Fruit fly (Drosophila melanogaster): ENCODE data around the gene Ho.

The Ho gene

dm6 chr3R:11661712-11662111 is 17.8 kb upstream of the Ho start (continued):
- TF ChIP-seq H2.0 (GFP tag; IDR thresholded peaks at IDR 0.05) (peak; percentile 8; the same call in 1 of the 2 replicates), ham (GFP tag; IDR thresholded peaks at IDR 0.05) (no peak), sqz (GFP tag; optimal IDR thresholded peaks at IDR 0.05) (peak; percentile 3), CG15479 (GFP tag; optimal IDR thresholded peaks at IDR 0.05) (no peak), chif (GFP tag; optimal IDR thresholded peaks at IDR 0.05) (peak in 1 of 2 experiments; percentile 21), Dad (GFP tag; optimal IDR thresholded peaks at IDR 0.05) (no peak), CG6175 (GFP tag; IDR thresholded peaks at IDR 0.05) (no peak), Dek (tag; optimal IDR thresholded peaks at IDR 0.05) (peak; percentile 38), Rfx (GFP tag; IDR thresholded peaks at IDR 0.05) (peak; percentile 54), caup (GFP tag; optimal IDR thresholded peaks at IDR 0.05; ENCODE audit: severe bottlenecking) (peak; percentile 30), CG9876 (GFP tag; optimal IDR thresholded peaks at IDR 0.05) (no peak), CG8290 (GFP tag; optimal IDR thresholded peaks at IDR 0.05) (no peak), CG8290 (tag; optimal IDR thresholded peaks at IDR 0.05) (peak in 1 of 2 experiments; percentile 57), CG10654 (GFP tag; optimal IDR thresholded peaks at IDR 0.05) (peak; percentile 4), Atf6 (GFP tag; IDR thresholded peaks at IDR 0.05) (peak; percentile 60; the same call in 1 of the 2 replicates), Dip2 (GFP tag; IDR thresholded peaks at IDR 0.05) (no peak), bcd (GFP tag; optimal IDR thresholded peaks at IDR 0.05) (peak; percentile 12), dmrt11E (tag; optimal IDR thresholded peaks at IDR 0.05) (no peak), CG10209 (GFP tag; optimal IDR thresholded peaks at IDR 0.05) (peak; percentile 45), CG6254 (GFP tag; optimal IDR thresholded peaks at IDR 0.05) (peak; percentile 8), CG15601 (tag; optimal IDR thresholded peaks at IDR 0.05) (peak; percentile 22), CG4854 (GFP tag; optimal IDR thresholded peaks at IDR 0.05) (peak; percentile 8), E2f1 (GFP tag; IDR thresholded peaks at IDR 0.05) (peak; percentile 23; the same call in 1 of the 2 replicates), CG6683 (GFP tag; optimal IDR thresholded peaks at IDR 0.05) (peak; percentile 7), wdn (GFP tag; IDR thresholded peaks at IDR 0.05) (no peak), CG8089 (GFP tag; optimal IDR thresholded peaks at IDR 0.05) (no peak), sim (GFP tag; IDR thresholded peaks at IDR 0.05) (0 out of 2 replicates have a peak, but pooled peaks have one; percentile 9), peb (GFP tag; IDR thresholded peaks at IDR 0.05) (no peak), CG13296 (GFP tag; optimal IDR thresholded peaks at IDR 0.05) (peak; percentile 51), CG17385 (GFP tag; optimal IDR thresholded peaks at IDR 0.05) (peak; percentile 50), bab2 (GFP tag; optimal IDR thresholded peaks at IDR 0.05) (no peak), vnd (GFP tag; IDR thresholded peaks at IDR 0.05; ENCODE audit: partially characterized antibody) (no peak), kah (GFP tag; optimal IDR thresholded peaks at IDR 0.05) (peak; percentile 56), sob (GFP tag; IDR thresholded peaks at IDR 0.05) (peak; percentile 58; the same call in 1 of the 2 replicates), Gsc (GFP tag; IDR thresholded peaks at IDR 0.05) (no peak), az2 (GFP tag; optimal IDR thresholded peaks at IDR 0.05) (peak; percentile 27), Awh (GFP tag; IDR thresholded peaks at IDR 0.05) (peak; percentile 60; the same call in 1 of the 2 replicates), CG10565 (GFP tag; optimal IDR thresholded peaks at IDR 0.05) (no peak), CG12219 (GFP tag; optimal IDR thresholded peaks at IDR 0.05) (peak; percentile 57), tgo (GFP tag; IDR thresholded peaks at IDR 0.05) (peak; percentile 44; the same call in 1 of the 3 replicates), pfk (GFP tag; optimal IDR thresholded peaks at IDR 0.05) (no peak), zf30C (GFP tag; optimal IDR thresholded peaks at IDR 0.05) (no peak), CG18262 (tag; optimal IDR thresholded peaks at IDR 0.05) (peak; percentile 70), CG17328 (GFP tag; IDR thresholded peaks at IDR 0.05) (peak; percentile 54; the same call in 1 of the 2 replicates), Eip74EF (GFP tag; optimal IDR thresholded peaks at IDR 0.05) (peak in 1 of 2 experiments; percentile 38), Oaz (GFP tag; IDR thresholded peaks at IDR 0.05) (0 out of 2 replicates have a peak, but pooled peaks have one; percentile 34), D19A (tag; optimal IDR thresholded peaks at IDR 0.05) (peak; percentile 23), CG14050 (GFP tag; IDR thresholded peaks at IDR 0.05) (peak; percentile 52; the same call in 2 of the 3 replicates), ttk (GFP tag; IDR thresholded peaks at IDR 0.05) (0 out of 2 replicates have a peak, but pooled peaks have one; percentile 42), jing (GFP tag; optimal IDR thresholded peaks at IDR 0.05) (no peak), pho (GFP tag; optimal IDR thresholded peaks at IDR 0.05) (no peak)
